Fruit fly (Drosophila melanogaster): ENCODE results near the gene Snmp1.

Gene Snmp1

dm6 chr3R:21203660-21204499 lies 35.9 kb upstream of the Snmp1 start (continued):
- TF ChIP-seq prd (optimal IDR thresholded peaks at IDR 0.05) (no peak), prd (GFP tag; IDR thresholded peaks at IDR 0.05) (no peak), CG11085 (GFP tag; IDR thresholded peaks at IDR 0.05) (no peak), CG2202 (tag; optimal IDR thresholded peaks at IDR 0.05) (peak; percentile 82), Ets65A (GFP tag) (no peak), CG5180 (GFP tag; optimal IDR thresholded peaks at IDR 0.05) (peak; percentile 69), CG1647 (GFP tag; optimal IDR thresholded peaks at IDR 0.05) (no peak), CG12299 (tag; optimal IDR thresholded peaks at IDR 0.05) (peak; percentile 94), crc (GFP tag; optimal IDR thresholded peaks at IDR 0.05) (no peak), gce (GFP tag; IDR thresholded peaks at IDR 0.05) (peak; percentile 91), CG2199 (GFP tag; IDR thresholded peaks at IDR 0.05) (no peak), pfk (GFP tag; optimal IDR thresholded peaks at IDR 0.05) (peak; percentile 86), cg (GFP tag; optimal IDR thresholded peaks at IDR 0.05) (no peak), ro (GFP tag; IDR thresholded peaks at IDR 0.05) (no peak), Opbp (GFP tag; IDR thresholded peaks at IDR 0.05; ENCODE audit: partially characterized antibody) (0 out of 3 replicates have a peak, but pooled peaks have one; percentile 14), CG8765 (GFP tag; IDR thresholded peaks at IDR 0.05) (no peak), HLHmδ (GFP tag; optimal IDR thresholded peaks at IDR 0.05) (peak; percentile 96), disco-r (GFP tag; optimal IDR thresholded peaks at IDR 0.05) (no peak), CG13424 (tag; optimal IDR thresholded peaks at IDR 0.05) (peak; percentile 65), CG4707 (GFP tag; optimal IDR thresholded peaks at IDR 0.05) (peak; percentile 92), usp (GFP tag; optimal IDR thresholded peaks at IDR 0.05) (no peak), CG8290 (GFP tag; optimal IDR thresholded peaks at IDR 0.05) (no peak), CG8290 (tag; optimal IDR thresholded peaks at IDR 0.05) (peak in 1 of 2 experiments; percentile 97), pzg (GFP tag; optimal IDR thresholded peaks at IDR 0.05) (no peak), D (optimal IDR thresholded peaks at IDR 0.05) (no peak), D (GFP tag; optimal IDR thresholded peaks at IDR 0.05) (no peak), crol (GFP tag; IDR thresholded peaks at IDR 0.05) (no peak; the same call in 1 of the 2 replicates), Myb (GFP tag; optimal IDR thresholded peaks at IDR 0.05) (no peak), Taf1 (GFP tag; IDR thresholded peaks at IDR 0.05) (no peak), aop (GFP tag; IDR thresholded peaks at IDR 0.05) (no peak), CG1832 (GFP tag; optimal IDR thresholded peaks at IDR 0.05) (no peak), caup (GFP tag; optimal IDR thresholded peaks at IDR 0.05; ENCODE audit: severe bottlenecking) (no peak), CG11696 (GFP tag; IDR thresholded peaks at IDR 0.05) (peak; percentile 27; the same call in 1 of the 2 replicates), tap (tag; optimal IDR thresholded peaks at IDR 0.05) (peak; percentile 85), CG3065 (GFP tag; optimal IDR thresholded peaks at IDR 0.05) (no peak), Vsx1 (GFP tag; optimal IDR thresholded peaks at IDR 0.05) (peak; percentile 69), CG11504 (tag; optimal IDR thresholded peaks at IDR 0.05) (no peak), CG1233 (GFP tag; optimal IDR thresholded peaks at IDR 0.05) (peak; percentile 63), Fer1 (GFP tag; optimal IDR thresholded peaks at IDR 0.05) (peak; percentile 69), CG2875 (GFP tag; optimal IDR thresholded peaks at IDR 0.05) (peak; percentile 70), crp (GFP tag; optimal IDR thresholded peaks at IDR 0.05) (no peak), btn (GFP tag; optimal IDR thresholded peaks at IDR 0.05) (no peak), dan (GFP tag; IDR thresholded peaks at IDR 0.05) (no peak), CG17385 (GFP tag; optimal IDR thresholded peaks at IDR 0.05) (peak; percentile 90), H2.0 (GFP tag; IDR thresholded peaks at IDR 0.05) (no peak), Bteb2 (GFP tag; optimal IDR thresholded peaks at IDR 0.05) (no peak), D19B (GFP tag; optimal IDR thresholded peaks at IDR 0.05) (no peak), ato (GFP tag; IDR thresholded peaks at IDR 0.05; ENCODE audit: partially characterized antibody) (no peak), lov (optimal IDR thresholded peaks at IDR 0.05) (no peak), lov (GFP tag; IDR thresholded peaks at IDR 0.05) (0 out of 3 replicates have a peak, but pooled peaks have one; percentile 72)
